Worm (Caenorhabditis elegans): ENCODE measurements around the gene nhr-41.
"Not testable (repeated sequence)": the region's sequence is repeated elsewhere in the genome, so short reads cannot be mapped to it uniquely, and the experiment has no call there.

The nhr-41 gene

DNA sequence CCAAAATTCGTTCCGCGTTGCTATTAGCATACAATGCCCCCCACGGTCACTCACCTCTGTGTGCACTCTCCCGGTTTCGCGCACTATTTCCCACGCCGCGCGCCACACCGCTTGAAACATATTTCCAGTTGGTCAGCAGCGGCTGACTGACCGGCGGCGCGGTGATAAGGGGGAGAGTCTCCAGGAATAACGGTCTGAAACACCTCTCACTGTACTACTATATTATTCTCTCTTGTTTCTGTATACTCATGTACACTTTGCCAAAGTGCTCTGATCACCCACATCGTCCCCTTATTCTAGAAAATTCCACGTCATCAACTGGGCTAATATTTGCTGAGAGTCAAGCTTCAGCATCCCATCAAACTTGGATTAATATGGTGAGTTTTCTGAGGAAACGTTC is at the start of gene nhr-41:
TSS of gene nhr-41 (plus strand) at position 301 of the 400 bp plus-strand sequence.
- TF ChIP-seq nhr-47 (tag; optimal IDR thresholded peaks at IDR 0.05): no peak

DNA sequence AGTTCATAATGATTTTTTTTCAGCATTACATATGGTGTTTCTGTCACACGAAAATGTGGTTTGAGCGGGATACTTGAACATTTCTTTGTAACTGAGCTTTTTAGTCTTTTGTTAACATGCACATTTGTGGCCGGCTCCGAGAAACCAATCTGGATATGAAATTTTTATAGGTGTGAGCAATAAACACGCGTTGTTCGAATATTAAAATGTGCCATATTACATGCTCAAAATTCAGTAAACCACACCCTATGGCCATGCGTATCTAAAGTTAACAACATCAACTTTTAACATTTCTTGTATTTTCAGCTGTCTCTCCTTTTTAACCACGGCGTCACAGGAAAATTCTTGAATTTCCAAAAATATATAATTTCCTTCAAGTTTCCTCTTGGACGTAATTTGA is 45.2 kb upstream of the nhr-41 start, which contains the start of gene F58F6.6:
TSS of gene F58F6.6 (plus strand) at position 301 of the 400 bp plus-strand sequence.
- TF ChIP-seq efl-3 (GFP tag; optimal IDR thresholded peaks at IDR 0.05); vab-15 (tag; optimal IDR thresholded peaks at IDR 0.05); elt-2 (tag; optimal IDR thresholded peaks at IDR 0.05): not testable (repeated sequence)

DNA sequence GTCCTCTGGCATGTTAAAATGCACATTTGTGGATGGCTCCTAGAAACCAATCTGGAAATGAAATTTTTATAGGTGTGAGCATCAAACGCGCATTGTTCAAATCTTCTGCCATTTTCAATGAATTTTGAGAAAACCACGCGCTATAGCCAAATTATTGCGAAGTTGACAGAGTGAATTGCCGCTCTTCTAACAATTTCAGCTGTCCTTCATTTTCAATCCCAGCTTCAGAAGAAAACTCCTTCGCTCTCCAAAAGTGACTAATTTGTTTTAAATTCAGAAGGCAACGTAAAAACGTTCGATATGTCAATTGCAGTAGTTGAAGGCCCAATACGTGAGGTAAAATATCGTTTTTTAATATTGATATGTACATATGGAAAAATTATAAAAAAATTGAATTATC is 42.6 kb upstream of the nhr-41 start, which contains the start of gene F58F6.5:
TSS of gene F58F6.5 (plus strand) at position 301 of the 400 bp plus-strand sequence.
- not testable (repeated sequence) for TF ChIP-seq lir-3 (tag; optimal IDR thresholded peaks at IDR 0.05; ENCODE audit: poor library complexity); rnt-1 (tag; optimal IDR thresholded peaks at IDR 0.05); unc-98 (GFP tag; IDR thresholded peaks at IDR 0.05)

DNA sequence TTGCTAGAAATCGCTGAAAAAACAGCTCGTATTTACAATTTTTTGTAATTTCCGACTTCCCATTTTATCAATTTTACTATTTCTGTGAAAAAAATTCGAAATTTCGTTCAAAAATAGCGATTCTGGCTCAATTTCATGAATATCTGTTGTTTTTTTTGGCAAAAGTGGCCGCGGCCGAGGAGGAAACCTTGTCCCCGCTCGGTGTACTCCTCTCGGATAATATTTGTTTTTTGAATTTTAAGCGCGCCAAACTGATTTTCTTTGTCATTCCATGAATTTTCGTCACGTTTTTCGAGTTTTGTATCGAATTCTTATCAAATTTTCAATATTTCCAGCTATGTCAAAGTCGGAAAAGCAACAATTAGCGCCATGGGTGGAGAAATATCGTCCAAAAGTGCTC is 39.0 kb upstream of the nhr-41 start, which contains the start of gene rfc-2:
TSS of gene rfc-2 (plus strand) at position 334 of the 400 bp plus-strand sequence.
- peak in 2 of 3 experiments; percentile 33 to 36 for TF ChIP-seq ceh-82 (tag; optimal IDR thresholded peaks at IDR 0.05)
- no peak for TF ChIP-seq zip-4 (GFP tag; optimal IDR thresholded peaks at IDR 0.05)
- no peak for TF ChIP-seq C04F5.9 (tag; optimal IDR thresholded peaks at IDR 0.05)
- TF ChIP-seq aly-2 (tag; optimal IDR thresholded peaks at IDR 0.05): no peak
- peak; percentile 52 to 74 (median 59) for TF ChIP-seq dpl-1 (GFP tag; optimal IDR thresholded peaks at IDR 0.05)
- no peak for TF ChIP-seq fos-1 (tag; optimal IDR thresholded peaks at IDR 0.05)
- TF ChIP-seq snu-23 (GFP tag; optimal IDR thresholded peaks at IDR 0.05): peak; percentile 48
- no peak for TF ChIP-seq F16B12.6 (tag; optimal IDR thresholded peaks at IDR 0.05)
- no peak for TF ChIP-seq jun-1 (tag; optimal IDR thresholded peaks at IDR 0.05)
- TF ChIP-seq unc-86 (tag; optimal IDR thresholded peaks at IDR 0.05): peak; percentile 18
- TF ChIP-seq ets-5 (GFP tag; IDR thresholded peaks at IDR 0.05): no peak
- TF ChIP-seq efl-3 (GFP tag; optimal IDR thresholded peaks at IDR 0.05): no peak
- TF ChIP-seq nhr-12 (tag; optimal IDR thresholded peaks at IDR 0.05): no peak
- no peak for TF ChIP-seq nhr-11 (tag; optimal IDR thresholded peaks at IDR 0.05)
- peak; percentile 91 for TF ChIP-seq rnt-1 (tag; optimal IDR thresholded peaks at IDR 0.05)
- no peak for TF ChIP-seq mef-2 (tag; optimal IDR thresholded peaks at IDR 0.05)
- TF ChIP-seq hlh-4 (tag; optimal IDR thresholded peaks at IDR 0.05): no peak
- TF ChIP-seq ceh-90 (tag; optimal IDR thresholded peaks at IDR 0.05): peak; percentile 78
- peak; percentile 27; the same call in 1 of the 2 replicates for TF ChIP-seq nhr-19 (GFP tag; conservative IDR thresholded peaks at IDR 0.05)
- no peak for TF ChIP-seq lin-39 (tag; optimal IDR thresholded peaks at IDR 0.05)
- TF ChIP-seq ztf-11 (tag; optimal IDR thresholded peaks at IDR 0.05): peak in 1 of 2 experiments; percentile 61
- TF ChIP-seq irx-1 (tag; optimal IDR thresholded peaks at IDR 0.05): peak; percentile 54
- TF ChIP-seq dsc-1 (tag; optimal IDR thresholded peaks at IDR 0.05): peak; percentile 34
- TF ChIP-seq skn-1 (tag; optimal IDR thresholded peaks at IDR 0.05): peak; percentile 20
- no peak for TF ChIP-seq lir-3 (tag; optimal IDR thresholded peaks at IDR 0.05; ENCODE audit: poor library complexity)
- TF ChIP-seq pqm-1 (tag; optimal IDR thresholded peaks at IDR 0.05): no peak
- peak; percentile 40 to 67 for TF ChIP-seq efl-1 (optimal IDR thresholded peaks at IDR 0.05)
- peak; percentile 76 to 94 for TF ChIP-seq efl-1 (GFP tag; optimal IDR thresholded peaks at IDR 0.05 in 1 of 2)
- TF ChIP-seq nhr-85 (tag): peak; percentile 51
- peak; percentile 38 for TF ChIP-seq fkh-4 (tag; optimal IDR thresholded peaks at IDR 0.05; ENCODE audit: borderline replicate concordance)
- no peak for TF ChIP-seq nhr-90 (tag; optimal IDR thresholded peaks at IDR 0.05; ENCODE audit: poor library complexity)
- TF ChIP-seq ceh-63 (GFP tag; optimal IDR thresholded peaks at IDR 0.05): no peak
- no peak for TF ChIP-seq C34B4.2 (tag; optimal IDR thresholded peaks at IDR 0.05)
- TF ChIP-seq fkh-8 (tag; optimal IDR thresholded peaks at IDR 0.05): peak; percentile 1
- no peak for TF ChIP-seq elt-3 (tag; optimal IDR thresholded peaks at IDR 0.05)
- peak; percentile 35 for TF ChIP-seq tbx-2 (tag; optimal IDR thresholded peaks at IDR 0.05)
- no peak for TF ChIP-seq fkh-10 (GFP tag; optimal IDR thresholded peaks at IDR 0.05)
- no peak for TF ChIP-seq snpc-4 (tag; optimal IDR thresholded peaks at IDR 0.05)
- peak; percentile 38 for TF ChIP-seq vab-15 (tag; optimal IDR thresholded peaks at IDR 0.05)
- TF ChIP-seq lin-14 (GFP tag; optimal IDR thresholded peaks at IDR 0.05): no peak
- TF ChIP-seq nhr-237 (tag; optimal IDR thresholded peaks at IDR 0.05): no peak
- TF ChIP-seq ces-1 (GFP tag; optimal IDR thresholded peaks at IDR 0.05): no peak
- TF ChIP-seq unc-62 (GFP tag; optimal IDR thresholded peaks at IDR 0.05): no peak

All from whole organism, L1 larva.